Worm (Caenorhabditis elegans) whole organism, L1 larva: ENCODE data around the gene T12G3.11.
A peak's percentile ranks its signal among the peaks of the same experiment; 100 is the strongest.

ENCODE experiments used
- C04F5.9 ChIP-seq: sonication (generic microtip); optimal IDR thresholded peaks from 2 replicates; lab custom pipeline; 2016; ENCODE audit warnings: missing genetic modification characterization, missing compliant biosample characterization
- C16A3.4 ChIP-seq: fragments of 150-350 bp; optimal IDR thresholded peaks from 2 replicates; lab custom pipeline; 2014; ENCODE audit warnings: missing biosample characterization, missing genetic modification characterization
- C34B4.2 ChIP-seq: sonication (generic microtip); optimal IDR thresholded peaks from 2 replicates; lab custom pipeline; 2017; ENCODE audit warnings: mild to moderate bottlenecking, missing genetic modification characterization, missing compliant biosample characterization
- F16B12.6 ChIP-seq: fragments of 150-350 bp; optimal IDR thresholded peaks from 2 replicates; lab custom pipeline; 2014; ENCODE audit warnings: missing biosample characterization, missing genetic modification characterization
- Y116A8C.19 ChIP-seq: sonication (generic microtip); optimal IDR thresholded peaks from 2 replicates; lab custom pipeline; 2016; ENCODE audit warnings: missing compliant biosample characterization, missing genetic modification characterization, borderline replicate concordance
- aly-2 ChIP-seq: fragments of 150-350 bp; optimal IDR thresholded peaks from 2 replicates; lab custom pipeline; 2014; ENCODE audit warnings: missing biosample characterization, missing genetic modification characterization
- blmp-1 ChIP-seq: fragments of 150-350 bp; optimal IDR thresholded peaks from 2 replicates; lab custom pipeline; 2014; ENCODE audit warnings: missing biosample characterization, missing genetic modification characterization
- ceh-63 ChIP-seq: fragments of 200-800 bp; sonication (Bioruptor generic); optimal IDR thresholded peaks from 2 replicates; lab custom pipeline; 2018; ENCODE audit warnings: mild to moderate bottlenecking, missing genetic modification characterization, missing compliant biosample characterization
- ceh-82 ChIP-seq, 3 experiments: fragments of 150-350 bp in 1 of 3; sonication (generic microtip) in 2 of 3; optimal IDR thresholded peaks; 2 replicates each; lab custom pipeline; 2014 to 2017; ENCODE audit warnings: missing biosample characterization in 3 of 3, missing genetic modification characterization in 3 of 3
- dpl-1 ChIP-seq, 3 experiments: fragments of 150-350 bp in 2 of 3; sonication (generic microtip) in 1 of 3; optimal IDR thresholded peaks; 2 replicates each; lab custom pipeline; 2014 to 2017; ENCODE audit warnings: missing biosample characterization in 3 of 3, missing genetic modification characterization in 3 of 3, missing genetic modification reagents in 3 of 3
- dsc-1 ChIP-seq: sonication (generic microtip); optimal IDR thresholded peaks from 2 replicates; lab custom pipeline; 2016; ENCODE audit warnings: mild to moderate bottlenecking, missing genetic modification characterization, missing compliant biosample characterization
- efl-1 ChIP-seq, 4 experiments: fragments of 150-350 bp; optimal IDR thresholded peaks in 3 of 4; peaks in 1 of 4; 1 replicate in 1 of 4; 2 replicates in 3 of 4; lab custom pipeline; 2014; ENCODE audit warnings: missing biosample characterization in 2 of 4, missing genetic modification characterization in 2 of 4, missing genetic modification reagents in 2 of 4
- elt-3 ChIP-seq, 6 experiments: fragments of 150-350 bp in 1 of 6; sonication (generic microtip); optimal IDR thresholded peaks; 2 replicates each; lab custom pipeline; 2017 to 2018; ENCODE audit warnings: missing biosample characterization in 6 of 6, missing genetic modification characterization in 6 of 6, inconsistent platforms in 1 of 6
- fkh-10 ChIP-seq: sonication (generic microtip); optimal IDR thresholded peaks from 2 replicates; lab custom pipeline; 2017; ENCODE audit warnings: missing biosample characterization, missing genetic modification reagents, missing genetic modification characterization
- fkh-4 ChIP-seq: sonication (generic microtip); optimal IDR thresholded peaks from 2 replicates; lab custom pipeline; 2016; ENCODE audit warnings: missing compliant biosample characterization, missing genetic modification characterization, borderline replicate concordance
- fkh-8 ChIP-seq: sonication (generic microtip); optimal IDR thresholded peaks from 2 replicates; lab custom pipeline; 2016; ENCODE audit warnings: mild to moderate bottlenecking, missing genetic modification characterization, missing compliant biosample characterization
- fos-1 ChIP-seq: fragments of 150-350 bp; optimal IDR thresholded peaks from 2 replicates; lab custom pipeline; 2014; ENCODE audit warnings: missing biosample characterization, missing genetic modification characterization
- grh-1 ChIP-seq: fragments of 200-800 bp; sonication (Bioruptor generic); IDR thresholded peaks from 2 replicates; pipeline ENCODE4 v1.3.6; 2022; ENCODE audit warnings: missing genetic modification reagents, missing genetic modification characterization, missing compliant biosample characterization
- lin-13 ChIP-seq: fragments of 150-350 bp; optimal IDR thresholded peaks from 2 replicates; lab custom pipeline; 2014; ENCODE audit warnings: missing biosample characterization, missing genetic modification reagents, missing genetic modification characterization
- lin-14 ChIP-seq: fragments of 200-800 bp; sonication (Bioruptor generic); optimal IDR thresholded peaks from 2 replicates; lab custom pipeline; 2018; ENCODE audit warnings: mild to moderate bottlenecking, missing genetic modification characterization, moderate library complexity, missing compliant biosample characterization
- lin-35 ChIP-seq, 2 experiments: fragments of 150-350 bp; optimal IDR thresholded peaks; 2 replicates each; lab custom pipeline; 2014; ENCODE audit warnings: missing biosample characterization in 2 of 2, missing genetic modification characterization in 2 of 2, missing genetic modification reagents in 2 of 2
- lin-39 ChIP-seq: fragments of 150-350 bp; optimal IDR thresholded peaks from 2 replicates; lab custom pipeline; 2014; ENCODE audit warnings: missing biosample characterization, missing genetic modification reagents, missing genetic modification characterization
- lir-3 ChIP-seq: sonication (generic microtip); optimal IDR thresholded peaks from 2 replicates; lab custom pipeline; 2016; ENCODE audit warnings: mild to moderate bottlenecking, missing genetic modification characterization, moderate library complexity, missing compliant biosample characterization; ENCODE audit not compliant: poor library complexity
- mab-9 ChIP-seq: fragments of 200-800 bp; sonication (Bioruptor generic); IDR thresholded peaks from 2 replicates; pipeline ENCODE4 v1.3.6; 2022; ENCODE audit warnings: missing genetic modification reagents, missing genetic modification characterization, missing compliant biosample characterization
- mdl-1 ChIP-seq, 2 experiments: fragments of 150-350 bp; optimal IDR thresholded peaks; 2 replicates each; lab custom pipeline; 2014 to 2017; ENCODE audit warnings: missing biosample characterization in 2 of 2, missing genetic modification characterization in 2 of 2, inconsistent platforms in 1 of 2
- mef-2 ChIP-seq: fragments of 150-350 bp; optimal IDR thresholded peaks from 2 replicates; lab custom pipeline; 2014; ENCODE audit warnings: missing biosample characterization, missing genetic modification characterization
- mep-1 ChIP-seq: fragments of 150-350 bp; optimal IDR thresholded peaks from 2 replicates; lab custom pipeline; 2014; ENCODE audit warnings: missing biosample characterization, missing genetic modification characterization
- nhr-12 ChIP-seq: sonication (generic microtip); optimal IDR thresholded peaks from 2 replicates; lab custom pipeline; 2017; ENCODE audit warnings: missing biosample characterization, missing genetic modification characterization
- nhr-20 ChIP-seq: sonication (generic microtip); optimal IDR thresholded peaks from 2 replicates; lab custom pipeline; 2016; ENCODE audit warnings: mild to moderate bottlenecking, missing genetic modification characterization, missing compliant biosample characterization
- nhr-237 ChIP-seq: fragments of 150-350 bp; optimal IDR thresholded peaks from 2 replicates; lab custom pipeline; 2014; ENCODE audit warnings: missing biosample characterization, missing genetic modification characterization
- nhr-28 ChIP-seq: fragments of 150-350 bp; optimal IDR thresholded peaks from 2 replicates; lab custom pipeline; 2014; ENCODE audit warnings: missing biosample characterization, missing genetic modification characterization
- nhr-71 ChIP-seq: sonication (generic microtip); optimal IDR thresholded peaks from 2 replicates; lab custom pipeline; 2016; ENCODE audit warnings: mild to moderate bottlenecking, missing genetic modification characterization, moderate library complexity, missing compliant biosample characterization
- nhr-76 ChIP-seq: sonication (generic microtip); optimal IDR thresholded peaks from 2 replicates; lab custom pipeline; 2017; ENCODE audit warnings: missing biosample characterization, missing genetic modification characterization
- nhr-77 ChIP-seq: fragments of 150-350 bp; optimal IDR thresholded peaks from 2 replicates; lab custom pipeline; 2014; ENCODE audit warnings: missing biosample characterization, missing genetic modification characterization
- nhr-85 ChIP-seq: sonication (generic microtip); peaks from one replicate; lab custom pipeline; 2016; ENCODE audit warnings: missing genetic modification characterization, inconsistent platforms, missing compliant biosample characterization
- pag-3 ChIP-seq: sonication (generic microtip); optimal IDR thresholded peaks from 2 replicates; lab custom pipeline; 2017; ENCODE audit warnings: missing genetic modification characterization, mild to moderate bottlenecking, missing compliant biosample characterization, antibody characterized with exemption, borderline replicate concordance; ENCODE audit not compliant: insufficient read depth
- pax-3 ChIP-seq: fragments of 200-800 bp; sonication (Bioruptor generic); optimal IDR thresholded peaks from 2 replicates; lab custom pipeline; 2018; ENCODE audit warnings: mild to moderate bottlenecking, missing genetic modification characterization, moderate library complexity, missing compliant biosample characterization
- rnt-1 ChIP-seq: sonication (generic microtip); optimal IDR thresholded peaks from 2 replicates; lab custom pipeline; 2016; ENCODE audit warnings: mild to moderate bottlenecking, missing genetic modification characterization, moderate library complexity, missing compliant biosample characterization
- snu-23 ChIP-seq: sonication (generic microtip); optimal IDR thresholded peaks from 2 replicates; lab custom pipeline; 2016; ENCODE audit warnings: missing genetic modification characterization, missing compliant biosample characterization
- tbx-2 ChIP-seq: sonication (generic microtip); optimal IDR thresholded peaks from 2 replicates; lab custom pipeline; 2016; ENCODE audit warnings: missing genetic modification characterization, missing compliant biosample characterization
- unc-30 ChIP-seq: sonication (generic microtip); optimal IDR thresholded peaks from 2 replicates; lab custom pipeline; 2017; ENCODE audit warnings: missing biosample characterization, missing genetic modification characterization
- unc-62 ChIP-seq: fragments of 150-350 bp; optimal IDR thresholded peaks from 2 replicates; lab custom pipeline; 2014; ENCODE audit warnings: missing biosample characterization, missing genetic modification reagents, missing genetic modification characterization
- unc-98 ChIP-seq: fragments of 200-800 bp; sonication (Bioruptor generic); IDR thresholded peaks from 2 replicates; pipeline ENCODE4 v1.3.6; 2022; ENCODE audit warnings: missing genetic modification characterization, missing compliant biosample characterization
- vab-15 ChIP-seq: sonication (generic microtip); optimal IDR thresholded peaks from 2 replicates; lab custom pipeline; 2017; ENCODE audit warnings: missing genotype, mild to moderate bottlenecking, missing genetic modification characterization, missing compliant biosample characterization
- zag-1 ChIP-seq: fragments of 150-350 bp; optimal IDR thresholded peaks from 2 replicates; lab custom pipeline; 2014; ENCODE audit warnings: missing biosample characterization, missing genetic modification characterization
- zip-4 ChIP-seq: fragments of 200-800 bp; sonication (Bioruptor generic); optimal IDR thresholded peaks from 2 replicates; lab custom pipeline; 2018; ENCODE audit warnings: mild to moderate bottlenecking, missing genetic modification characterization, moderate library complexity, missing compliant biosample characterization
- ztf-11 ChIP-seq, 2 experiments: sonication (generic microtip); optimal IDR thresholded peaks; 2 replicates each; lab custom pipeline; 2016 to 2017; ENCODE audit warnings: missing genetic modification characterization in 2 of 2, missing biosample characterization in 1 of 2, missing compliant biosample characterization in 1 of 2

Gene T12G3.11

DNA sequence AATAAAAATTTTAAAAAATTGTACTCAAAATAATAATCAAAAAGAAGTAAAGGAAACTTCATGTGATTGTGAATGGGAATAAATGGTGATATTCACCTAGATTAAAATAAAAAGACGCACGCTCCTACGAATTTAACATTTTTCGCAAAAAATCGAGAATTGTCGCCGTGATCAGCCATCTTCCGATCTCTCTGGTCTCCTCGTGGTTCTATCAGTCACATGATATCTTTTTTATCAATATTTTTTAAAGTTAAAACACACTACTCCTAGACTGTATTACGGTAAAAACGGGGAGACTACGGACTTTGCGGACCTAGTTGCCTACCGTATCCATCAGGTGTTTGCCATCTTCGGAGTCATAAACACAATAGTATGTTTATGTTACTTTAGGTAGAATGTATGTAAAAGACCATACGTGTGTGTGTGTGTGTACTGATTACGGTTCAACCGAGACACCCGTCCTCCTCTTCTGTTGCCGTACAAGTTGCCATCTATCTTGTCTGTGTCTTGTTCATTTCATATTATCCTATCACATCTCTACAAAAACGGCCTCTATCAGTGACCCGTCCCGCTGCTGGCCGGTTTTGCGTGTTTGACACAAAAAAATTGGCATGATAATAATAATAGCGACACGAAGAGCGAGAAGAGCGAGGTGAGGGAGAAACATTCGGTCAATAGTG is 17.1 kb upstream of the T12G3.11 start, which contains the start of gene T12G3.2 (continued):
- no peak for TF ChIP-seq ceh-63 (GFP tag; lab: Kevin White, UChicago)

ce11 chrIV:12044844-12045738 is 15.5 kb upstream of the T12G3.11 start:
- TF ChIP-seq zip-4 (GFP tag; lab: Kevin White, UChicago) (no peak), C16A3.4 (tag; lab: Kevin White, UChicago) (no peak), C04F5.9 (tag; lab: Kevin White, UChicago) (no peak), elt-3 (tag; optimal IDR thresholded peaks at IDR 0.05; lab: Kevin White, UChicago) (peak in 2 of 6 experiments; percentile 53 to 67), fos-1 (tag; lab: Kevin White, UChicago) (no peak), nhr-28 (no peak), unc-30 (tag; lab: Kevin White, UChicago) (no peak), nhr-20 (tag; lab: Kevin White, UChicago) (peak; percentile 71), lin-35 (GFP tag; optimal IDR thresholded peaks at IDR 0.05; lab: Kevin White, UChicago) (no peak), nhr-85 (peak; percentile 92), C34B4.2 (no peak), lir-3 (tag; lab: Kevin White, UChicago) (no peak), dsc-1 (no peak), Y116A8C.19 (tag; lab: Kevin White, UChicago) (no peak), mep-1 (tag; lab: Kevin White, UChicago) (no peak), unc-98 (GFP tag; lab: Robert Waterston, UW) (no peak), efl-1 (optimal IDR thresholded peaks at IDR 0.05; lab: Kevin White, UChicago) (peak in 1 of 2 experiments; percentile 10), efl-1 (GFP tag; optimal IDR thresholded peaks at IDR 0.05 in 1 of 2; lab: Kevin White, UChicago) (peak in 1 of 2 experiments; percentile 92), pag-3 (tag; lab: Kevin White, UChicago) (no peak), lin-13 (no peak), rnt-1 (tag; lab: Kevin White, UChicago) (peak; percentile 31), unc-62 (GFP tag; lab: Kevin White, UChicago) (no peak), mdl-1 (tag; optimal IDR thresholded peaks at IDR 0.05; lab: Kevin White, UChicago) (no peak), fkh-4 (tag; lab: Kevin White, UChicago) (no peak), nhr-237 (no peak), mef-2 (tag; lab: Kevin White, UChicago) (no peak), nhr-76 (tag; lab: Kevin White, UChicago) (no peak), nhr-12 (tag; lab: Kevin White, UChicago) (no peak), mab-9 (GFP tag; lab: Robert Waterston, UW) (no peak), ceh-82 (tag; optimal IDR thresholded peaks at IDR 0.05; lab: Kevin White, UChicago) (no peak), tbx-2 (tag; lab: Kevin White, UChicago) (peak; percentile 21), blmp-1 (tag; lab: Kevin White, UChicago) (peak; percentile 69), fkh-10 (GFP tag; lab: Kevin White, UChicago) (no peak), nhr-71 (tag; lab: Kevin White, UChicago) (peak; percentile 48), vab-15 (tag; lab: Kevin White, UChicago) (no peak), ztf-11 (tag; optimal IDR thresholded peaks at IDR 0.05; lab: Kevin White, UChicago) (no peak), F16B12.6 (tag; lab: Kevin White, UChicago) (no peak), zag-1 (tag; lab: Kevin White, UChicago) (no peak), nhr-77 (tag; lab: Kevin White, UChicago) (no peak), grh-1 (GFP tag; lab: Robert Waterston, UW) (no peak), snu-23 (GFP tag; lab: Kevin White, UChicago) (peak; percentile 59), fkh-8 (no peak), pax-3 (tag; lab: Kevin White, UChicago) (no peak), lin-39 (tag; lab: Kevin White, UChicago) (no peak), dpl-1 (GFP tag; optimal IDR thresholded peaks at IDR 0.05; lab: Kevin White, UChicago) (peak in 1 of 3 experiments; percentile 18), lin-14 (GFP tag; lab: Kevin White, UChicago) (peak; percentile 74), aly-2 (tag; lab: Kevin White, UChicago) (no peak)
